Worm (Caenorhabditis elegans): ENCODE results near the gene ZK353.3.
A peak's percentile ranks its signal among the peaks of the same experiment; 100 is the strongest.

ce11 chrIII:8417192-8417967 lies 21.6 kb downstream of the ZK353.3 start:
- peak; percentile 64; the same call in 1 of the 2 replicates for TF ChIP-seq T22C8.4 (GFP tag; IDR thresholded peaks at IDR 0.05)
- no peak for TF ChIP-seq tab-1 (GFP tag; IDR thresholded peaks at IDR 0.05)
- TF ChIP-seq ztf-23 (GFP tag; IDR thresholded peaks at IDR 0.05) = peak; percentile 43; the same call in 1 of the 2 replicates

Measured in whole organism, midembryonic.